Fruit fly (Drosophila melanogaster): Measurements from ENCODE around the gene tant.

The tant gene

dm6 chr3L:6074975-6075692 is 20.2 kb downstream of the tant start, which contains the start of the genes CG13295 and CG6610 (continued):
- TF ChIP-seq CG7839 (tag; optimal IDR thresholded peaks at IDR 0.05) (peak; percentile 62), CG4424 (GFP tag; optimal IDR thresholded peaks at IDR 0.05) (peak; percentile 43), sc (optimal IDR thresholded peaks at IDR 0.05) (no peak), sc (GFP tag; optimal IDR thresholded peaks at IDR 0.05) (peak; percentile 12), CG12219 (GFP tag; optimal IDR thresholded peaks at IDR 0.05) (peak; percentile 4), Deaf1 (tag; optimal IDR thresholded peaks at IDR 0.05) (peak; percentile 27), CG34376 (GFP tag; optimal IDR thresholded peaks at IDR 0.05) (peak; percentile 69), Vsx1 (GFP tag; optimal IDR thresholded peaks at IDR 0.05) (no peak), CG10366 (GFP tag; IDR thresholded peaks at IDR 0.05) (peak; percentile 11; the same call in 1 of the 2 replicates), YL-1 (GFP tag; optimal IDR thresholded peaks at IDR 0.05) (peak; percentile 46), croc (GFP tag; conservative IDR thresholded peaks at IDR 0.05) (peak; percentile 48; the same call in 2 of the 3 replicates), bcd (GFP tag; optimal IDR thresholded peaks at IDR 0.05) (peak; percentile 58), bab2 (GFP tag; optimal IDR thresholded peaks at IDR 0.05) (peak; percentile 27), CG9215 (GFP tag; IDR thresholded peaks at IDR 0.05) (peak; percentile 66), eve (GFP tag; optimal IDR thresholded peaks at IDR 0.05) (no peak), CG12744 (GFP tag; optimal IDR thresholded peaks at IDR 0.05) (peak; percentile 17), zfh2 (GFP tag; optimal IDR thresholded peaks at IDR 0.05) (peak; percentile 64), tin (GFP tag; optimal IDR thresholded peaks at IDR 0.05) (peak; percentile 57), Hr3 (GFP tag; optimal IDR thresholded peaks at IDR 0.05) (peak; percentile 49), BEAF-32 (GFP tag; optimal IDR thresholded peaks at IDR 0.05) (peak; percentile 38), CG9797 (GFP tag; optimal IDR thresholded peaks at IDR 0.05) (peak; percentile 68), Gug (GFP tag; IDR thresholded peaks at IDR 0.05) (peak; percentile 23; the same call in 1 of the 4 replicates), Sin3A (optimal IDR thresholded peaks at IDR 0.05) (peak; percentile 77), CG4404 (GFP tag; IDR thresholded peaks at IDR 0.05) (peak; percentile 42; the same call in 1 of the 2 replicates), Oli (tag; optimal IDR thresholded peaks at IDR 0.05) (peak; percentile 56), gcm2 (GFP tag; optimal IDR thresholded peaks at IDR 0.05) (peak; percentile 24), Sox102F (GFP tag; optimal IDR thresholded peaks at IDR 0.05) (peak; percentile 39), CG6854 (GFP tag; optimal IDR thresholded peaks at IDR 0.05) (no peak), HLH3B (GFP tag; IDR thresholded peaks at IDR 0.05) (peak; percentile 27; the same call in 1 of the 2 replicates), nmo (GFP tag; optimal IDR thresholded peaks at IDR 0.05) (peak; percentile 84), CG18011 (GFP tag; optimal IDR thresholded peaks at IDR 0.05) (peak; percentile 13), pita (GFP tag; optimal IDR thresholded peaks at IDR 0.05) (no peak), az2 (GFP tag; optimal IDR thresholded peaks at IDR 0.05) (peak; percentile 27), Fer1 (GFP tag; optimal IDR thresholded peaks at IDR 0.05) (peak; percentile 37), Taf1 (GFP tag; IDR thresholded peaks at IDR 0.05) (no peak), Hmx (GFP tag; optimal IDR thresholded peaks at IDR 0.05) (peak; percentile 24), exex (tag; optimal IDR thresholded peaks at IDR 0.05) (peak; percentile 31), Dref (GFP tag; IDR thresholded peaks at IDR 0.05) (no peak), CG11723 (GFP tag; optimal IDR thresholded peaks at IDR 0.05) (peak; percentile 21), Dll (GFP tag; IDR thresholded peaks at IDR 0.05; ENCODE audit: partially characterized antibody) (0 out of 4 replicates have a peak, but pooled peaks have one; percentile 23), CG2875 (GFP tag; optimal IDR thresholded peaks at IDR 0.05) (no peak), Oaz (GFP tag; IDR thresholded peaks at IDR 0.05) (no peak), dm (GFP tag; optimal IDR thresholded peaks at IDR 0.05) (peak; percentile 42), lola (GFP tag; optimal IDR thresholded peaks at IDR 0.05) (peak in 1 of 3 experiments; percentile 71), Meics (GFP tag; optimal IDR thresholded peaks at IDR 0.05) (peak; percentile 52), tx (GFP tag; optimal IDR thresholded peaks at IDR 0.05) (peak; percentile 18), CG10147 (GFP tag; optimal IDR thresholded peaks at IDR 0.05) (peak; percentile 50), CG10267 (tag; optimal IDR thresholded peaks at IDR 0.05) (peak; percentile 61), dysf (GFP tag; IDR thresholded peaks at IDR 0.05) (peak; percentile 69; the same call in 2 of the 3 replicates)

Data from whole organism, embryonic.